Fruit fly (Drosophila melanogaster) whole organism, embryonic: Measurements from ENCODE around the gene Vps39.

ENCODE experiments used
- Aef1 ChIP-seq: fragments of 200-800 bp; sonication (Bioruptor generic); IDR thresholded peaks from 3 replicates; pipeline ENCODE4 v1.3.6; 2022; ENCODE audit warnings: missing biosample characterization, missing genetic modification characterization
- Bdp1 ChIP-seq: fragments of 200-800 bp; sonication (Bioruptor generic); optimal IDR thresholded peaks from 3 replicates; lab custom pipeline; 2016; ENCODE audit warnings: missing biosample characterization, missing genetic modification characterization
- Bgb ChIP-seq: fragments of 200-800 bp; sonication (Bioruptor generic); IDR thresholded peaks from 2 replicates; pipeline ENCODE4 v1.3.6; 2022; ENCODE audit warnings: missing biosample characterization, missing genetic modification characterization; ENCODE audit not compliant: partially characterized antibody
- C15 ChIP-seq: fragments of 200-800 bp; sonication (Bioruptor generic); IDR thresholded peaks from 3 replicates; pipeline ENCODE4 v1.3.6; 2022; ENCODE audit warnings: missing biosample characterization, missing genetic modification characterization
- CG1024 ChIP-seq: fragments of 200-800 bp; sonication (Bioruptor generic); IDR thresholded peaks from 2 replicates; pipeline ENCODE4 v1.3.6; 2022; ENCODE audit warnings: missing biosample characterization, missing genetic modification characterization
- CG10543 ChIP-seq: fragments of 200-800 bp; sonication (Bioruptor generic); optimal IDR thresholded peaks from 3 replicates; lab custom pipeline; 2017; ENCODE audit warnings: missing biosample characterization, mild to moderate bottlenecking, missing genetic modification characterization, moderate library complexity
- CG11560 ChIP-seq: fragments of 200-800 bp; sonication (Bioruptor generic); IDR thresholded peaks from 3 replicates; pipeline ENCODE4 v1.3.6; 2022; ENCODE audit warnings: missing biosample characterization, missing genetic modification characterization
- CG11723 ChIP-seq: fragments of 200-800 bp; sonication (Bioruptor generic); optimal IDR thresholded peaks from 2 replicates; lab custom pipeline; 2017; ENCODE audit warnings: missing biosample characterization, mild to moderate bottlenecking, missing genetic modification characterization
- CG12104 ChIP-seq: fragments of 200-800 bp; sonication (Bioruptor generic); optimal IDR thresholded peaks from 3 replicates; lab custom pipeline; 2016; ENCODE audit warnings: missing biosample characterization, missing genetic modification characterization
- CG14710 ChIP-seq: fragments of 200-800 bp; sonication (Bioruptor generic); optimal IDR thresholded peaks from 3 replicates; lab custom pipeline; 2019; ENCODE audit warnings: missing biosample characterization, mild to moderate bottlenecking, missing genetic modification characterization, moderate library complexity
- CG15479 ChIP-seq: fragments of 200-800 bp; sonication (Bioruptor generic); optimal IDR thresholded peaks from 3 replicates; lab custom pipeline; 2019; ENCODE audit warnings: missing biosample characterization, mild to moderate bottlenecking, missing genetic modification characterization, moderate library complexity
- CG15514 ChIP-seq: fragments of 200-800 bp; sonication (Bioruptor generic); optimal IDR thresholded peaks from 3 replicates; lab custom pipeline; 2017; ENCODE audit warnings: missing biosample characterization, missing genetic modification characterization, mild to moderate bottlenecking, moderate library complexity, missing genetic modification reagents
- CG16863 ChIP-seq: fragments of 200-800 bp; sonication (Bioruptor generic); optimal IDR thresholded peaks from 3 replicates; lab custom pipeline; 2016; ENCODE audit warnings: missing biosample characterization, missing genetic modification characterization
- CG17802 ChIP-seq: fragments of 200-800 bp; sonication (Bioruptor generic); optimal IDR thresholded peaks from 2 replicates; lab custom pipeline; 2018; ENCODE audit warnings: missing biosample characterization, mild to moderate bottlenecking, missing genetic modification characterization, moderate library complexity
- CG2120 ChIP-seq: fragments of 200-800 bp; sonication (Bioruptor generic); optimal IDR thresholded peaks from 3 replicates; lab custom pipeline; 2016; ENCODE audit warnings: missing biosample characterization, missing genetic modification characterization
- CG2875 ChIP-seq: fragments of 200-800 bp; sonication (Bioruptor generic); optimal IDR thresholded peaks from 2 replicates; lab custom pipeline; 2017; ENCODE audit warnings: missing biosample characterization, mild to moderate bottlenecking, missing genetic modification characterization, missing genetic modification reagents
- CG3163 ChIP-seq: fragments of 200-800 bp; sonication (Bioruptor generic); optimal IDR thresholded peaks from 3 replicates; lab custom pipeline; 2016; ENCODE audit warnings: missing biosample characterization, missing genetic modification characterization
- CG33213 ChIP-seq: fragments of 200-800 bp; sonication (Bioruptor generic); optimal IDR thresholded peaks from 3 replicates; lab custom pipeline; 2016; ENCODE audit warnings: missing biosample characterization, missing genetic modification characterization
- CG3407 ChIP-seq: fragments of 200-800 bp; sonication (Bioruptor generic); optimal IDR thresholded peaks from 2 replicates; lab custom pipeline; 2018; ENCODE audit warnings: missing biosample characterization, mild to moderate bottlenecking, missing genetic modification characterization
- CG34376 ChIP-seq: fragments of 200-800 bp; sonication (Bioruptor generic); optimal IDR thresholded peaks from 2 replicates; lab custom pipeline; 2018; ENCODE audit warnings: missing biosample characterization, mild to moderate bottlenecking, missing genetic modification characterization
- CG4424 ChIP-seq: fragments of 200-800 bp; sonication (Bioruptor generic); optimal IDR thresholded peaks from 3 replicates; lab custom pipeline; 2016; ENCODE audit warnings: missing biosample characterization, missing genetic modification characterization
- CG4730 ChIP-seq: fragments of 200-800 bp; sonication (Bioruptor generic); IDR thresholded peaks from 2 replicates; pipeline ENCODE4 v1.3.6; 2022; ENCODE audit warnings: missing biosample characterization, missing genetic modification characterization
- CG6175 ChIP-seq: fragments of 200-800 bp; sonication (Bioruptor generic); IDR thresholded peaks from 3 replicates; pipeline ENCODE4 v1.3.6; 2022; ENCODE audit warnings: missing biosample characterization, missing genetic modification characterization
- CG6272 ChIP-seq: fragments of 200-800 bp; sonication (Bioruptor generic); IDR thresholded peaks from 2 replicates; pipeline ENCODE4 v1.3.6; 2022; ENCODE audit warnings: missing biosample characterization, missing genetic modification characterization
- CG7745 ChIP-seq: fragments of 200-800 bp; sonication (Bioruptor generic); optimal IDR thresholded peaks from 2 replicates; lab custom pipeline; 2018; ENCODE audit warnings: missing biosample characterization, mild to moderate bottlenecking, missing genetic modification characterization, moderate library complexity
- CG9932 ChIP-seq: fragments of 200-800 bp; sonication (Bioruptor generic); IDR thresholded peaks from 2 replicates; pipeline ENCODE4 v1.3.6; 2022; ENCODE audit warnings: missing biosample characterization, missing genetic modification characterization
- CkIIα-i1 ChIP-seq: fragments of 200-800 bp; sonication (Bioruptor generic); IDR thresholded peaks from 2 replicates; pipeline ENCODE4 v1.3.6; 2022; ENCODE audit warnings: missing biosample characterization, missing genetic modification characterization
- Dfd ChIP-seq, 2 experiments: fragments of >200 bp; optimal IDR thresholded peaks; 2 replicates each; lab custom pipeline; 2017; ENCODE audit warnings: missing biosample characterization in 2 of 2, missing genetic modification characterization in 2 of 2
- Dip2 ChIP-seq: fragments of 200-800 bp; sonication (Bioruptor generic); IDR thresholded peaks from 2 replicates; pipeline ENCODE4 v1.3.6; 2022; ENCODE audit warnings: missing biosample characterization, missing genetic modification characterization
- Hand ChIP-seq: fragments of 200-800 bp; sonication (Bioruptor generic); optimal IDR thresholded peaks from 2 replicates; lab custom pipeline; 2017; ENCODE audit warnings: mild to moderate bottlenecking, missing biosample characterization, missing genetic modification reagents, missing genetic modification characterization
- Nf-YC ChIP-seq: fragments of 200-800 bp; optimal IDR thresholded peaks from 3 replicates; lab custom pipeline; 2019; ENCODE audit warnings: missing biosample characterization, mild to moderate bottlenecking, missing genetic modification characterization, moderate library complexity
- Ravus ChIP-seq: fragments of 200-800 bp; sonication (Bioruptor generic); IDR thresholded peaks from 2 replicates; pipeline ENCODE4 v1.3.6; 2022; ENCODE audit warnings: missing biosample characterization, missing genetic modification characterization
- Tbp ChIP-seq: fragments of >200 bp; optimal IDR thresholded peaks from 2 replicates; lab custom pipeline; 2018; ENCODE audit warnings: missing biosample characterization, missing genetic modification characterization
- Xrp1 ChIP-seq: fragments of 200-800 bp; sonication (Bioruptor generic); IDR thresholded peaks from 2 replicates; pipeline ENCODE4 v1.3.6; 2022; ENCODE audit warnings: missing biosample characterization, missing genetic modification characterization
- ap ChIP-seq: fragments of 200-800 bp; sonication (Bioruptor generic); IDR thresholded peaks from 2 replicates; pipeline ENCODE4 v1.3.6; 2022; ENCODE audit warnings: missing biosample characterization, missing genetic modification characterization
- ash1 ChIP-seq: fragments of 200-800 bp; sonication (Bioruptor generic); optimal IDR thresholded peaks from 2 replicates; lab custom pipeline; 2018; ENCODE audit warnings: missing biosample characterization, mild to moderate bottlenecking, missing genetic modification characterization
- bab2 ChIP-seq: fragments of 200-800 bp; sonication (Bioruptor generic); optimal IDR thresholded peaks from 2 replicates; lab custom pipeline; 2016; ENCODE audit warnings: missing biosample characterization, missing genetic modification characterization
- gfzf ChIP-seq: fragments of 200-800 bp; sonication (Bioruptor generic); optimal IDR thresholded peaks from 2 replicates; lab custom pipeline; 2016; ENCODE audit warnings: missing biosample characterization, mild to moderate bottlenecking, missing genetic modification characterization, moderate library complexity
- hkb ChIP-seq, 2 experiments: fragments of 200-800 bp in 1 of 2; fragments of >200 bp in 1 of 2; sonication (Bioruptor generic) in 1 of 2; IDR thresholded peaks in 1 of 2; optimal IDR thresholded peaks in 1 of 2; 2 replicates each; pipeline versions ENCODE4 v1.3.6 to Lab custom; 2017 to 2022; ENCODE audit warnings: missing biosample characterization in 1 of 2, missing genetic modification characterization in 1 of 2
- kah ChIP-seq: fragments of 200-800 bp; sonication (Bioruptor generic); optimal IDR thresholded peaks from 2 replicates; lab custom pipeline; 2018; ENCODE audit warnings: missing biosample characterization, mild to moderate bottlenecking, missing genetic modification characterization
- pan ChIP-seq, 4 experiments: fragments of >200 bp in 3 of 4; fragments of 200-800 bp in 1 of 4; sonication (Bioruptor generic) in 1 of 4; optimal IDR thresholded peaks in 3 of 4; IDR thresholded peaks in 1 of 4; 2 replicates each; pipeline versions ENCODE4 v1.3.6 to Lab custom; 2017 to 2022; ENCODE audit warnings: missing biosample characterization in 2 of 4, missing genetic modification characterization in 2 of 4, mixed read lengths in 1 of 4
- phol ChIP-seq: fragments of 200-800 bp; sonication (Bioruptor generic); optimal IDR thresholded peaks from 3 replicates; lab custom pipeline; 2018; ENCODE audit warnings: missing biosample characterization, mild to moderate bottlenecking, missing genetic modification characterization, moderate library complexity
- repo ChIP-seq: fragments of 200-800 bp; sonication (Bioruptor generic); optimal IDR thresholded peaks from 2 replicates; lab custom pipeline; 2016; ENCODE audit warnings: missing biosample characterization, missing genetic modification characterization
- so ChIP-seq: fragments of 200-800 bp; sonication (Bioruptor generic); IDR thresholded peaks from 3 replicates; pipeline ENCODE4 v1.3.6; 2022; ENCODE audit warnings: missing biosample characterization, missing genetic modification characterization
- ssp ChIP-seq: fragments of 200-800 bp; sonication (Bioruptor generic); IDR thresholded peaks from 2 replicates; pipeline ENCODE4 v1.3.6; 2022; ENCODE audit warnings: missing biosample characterization, missing genetic modification characterization
- trem ChIP-seq: fragments of 200-800 bp; optimal IDR thresholded peaks from 3 replicates; lab custom pipeline; 2019; ENCODE audit warnings: missing biosample characterization, mild to moderate bottlenecking, missing genetic modification characterization, moderate library complexity
- ttk ChIP-seq: fragments of 200-800 bp; sonication (Bioruptor generic); IDR thresholded peaks from 2 replicates; pipeline ENCODE4 v2.1.2; 2022; ENCODE audit warnings: missing biosample characterization, missing genetic modification characterization
- wdn ChIP-seq: fragments of 200-800 bp; sonication (Bioruptor generic); IDR thresholded peaks from 2 replicates; pipeline ENCODE4 v1.3.6; 2022; ENCODE audit warnings: missing biosample characterization, missing genetic modification characterization

The Vps39 gene

dm6 chr3R:18242089-18242955 is 31.9 kb downstream of the Vps39 start, which contains the start of the genes CG7156 and 14-3-3epsilon (continued):
- 0 out of 2 replicates have a peak, but pooled peaks have one; percentile 3 for TF ChIP-seq CG9932 (GFP tag; lab: Robert Waterston, UW)
- no peak for TF ChIP-seq Bdp1 (GFP tag; lab: Kevin White, UChicago)
- peak; percentile 24 for TF ChIP-seq CG4424
- no peak for TF ChIP-seq C15 (GFP tag; lab: Robert Waterston, UW)
- TF ChIP-seq CG14710 (tag; lab: Kevin White, UChicago): peak; percentile 92
- TF ChIP-seq ash1 (GFP tag; lab: Kevin White, UChicago): no peak
- TF ChIP-seq CG3163 (GFP tag; lab: Kevin White, UChicago): peak; percentile 1
- TF ChIP-seq Ravus: no peak
- no peak for TF ChIP-seq ssp (GFP tag; lab: Robert Waterston, UW)
- peak; percentile 39 for TF ChIP-seq bab2 (GFP tag; lab: Kevin White, UChicago)
- TF ChIP-seq CG34376 (GFP tag; lab: Kevin White, UChicago): no peak
- 0 out of 2 replicates have a peak, but pooled peaks have one; percentile 51 for TF ChIP-seq Bgb
- peak; percentile 46 for TF ChIP-seq CG2120 (GFP tag; lab: Kevin White, UChicago)
- no peak for TF ChIP-seq CG6272 (GFP tag; lab: Robert Waterston, UW)
- TF ChIP-seq CG17802: no peak
- TF ChIP-seq kah (GFP tag; lab: Kevin White, UChicago): no peak
- no peak for TF ChIP-seq wdn (GFP tag; lab: Robert Waterston, UW)
- TF ChIP-seq CG2875 (GFP tag; lab: Kevin White, UChicago): peak; percentile 15
- TF ChIP-seq CG6175 (GFP tag; lab: Robert Waterston, UW): no peak
- TF ChIP-seq trem: peak; percentile 77
- no peak for TF ChIP-seq pan (optimal IDR thresholded peaks at IDR 0.05; lab: Kevin White, UChicago)
- TF ChIP-seq pan (GFP tag; optimal IDR thresholded peaks at IDR 0.05 in 1 of 2, IDR thresholded peaks at IDR 0.05 in 1 of 2): peak in 1 of 2 experiments; percentile 59
- TF ChIP-seq Hand (GFP tag; lab: Kevin White, UChicago): no peak
- no peak for TF ChIP-seq CG4730 (GFP tag; lab: Robert Waterston, UW)
- TF ChIP-seq CG15514: peak; percentile 48
- TF ChIP-seq ttk (GFP tag; lab: Robert Waterston, UW): no peak
- peak; percentile 77 for TF ChIP-seq hkb (optimal IDR thresholded peaks at IDR 0.05; lab: Kevin White, UChicago)
- TF ChIP-seq hkb (GFP tag; IDR thresholded peaks at IDR 0.05; lab: Robert Waterston, UW): peak; percentile 61
- peak; percentile 41; the same call in 1 of the 2 replicates for TF ChIP-seq ap (GFP tag; lab: Robert Waterston, UW)
- TF ChIP-seq CG16863: peak; percentile 4
- peak; percentile 55; the same call in 2 of the 3 replicates for TF ChIP-seq so (GFP tag; lab: Robert Waterston, UW)
- peak; percentile 36 for TF ChIP-seq CG12104 (GFP tag; lab: Kevin White, UChicago)
- TF ChIP-seq CG3407 (GFP tag; lab: Kevin White, UChicago): no peak
- no peak for TF ChIP-seq CG1024
- TF ChIP-seq repo (GFP tag; lab: Kevin White, UChicago): no peak
- peak; percentile 60 for TF ChIP-seq Xrp1
- TF ChIP-seq Dip2 (GFP tag; lab: Robert Waterston, UW): no peak
- TF ChIP-seq CkIIα-i1 (GFP tag; lab: Robert Waterston, UW): no peak
- peak; percentile 60 for TF ChIP-seq CG15479 (GFP tag; lab: Kevin White, UChicago)
- no peak for TF ChIP-seq Aef1 (GFP tag; lab: Robert Waterston, UW)
- TF ChIP-seq CG33213 (GFP tag; lab: Kevin White, UChicago): peak; percentile 49
- no peak for TF ChIP-seq CG10543 (GFP tag; lab: Kevin White, UChicago)
- TF ChIP-seq Dfd (GFP tag; optimal IDR thresholded peaks at IDR 0.05; lab: Kevin White, UChicago): no peak
- TF ChIP-seq Nf-YC: peak; percentile 49
- peak; percentile 97 for TF ChIP-seq gfzf (GFP tag; lab: Kevin White, UChicago)
- peak; percentile 50; the same call in 1 of the 3 replicates for TF ChIP-seq CG11560 (tag; lab: Robert Waterston, UW)
- TF ChIP-seq Tbp (GFP tag; lab: Kevin White, UChicago): no peak
- no peak for TF ChIP-seq CG7745
- peak; percentile 82 for TF ChIP-seq phol (tag; lab: Kevin White, UChicago)
- TF ChIP-seq CG11723 (GFP tag; lab: Kevin White, UChicago): no peak
